Worm (Caenorhabditis elegans) whole organism, L4/young adult: Measurements from ENCODE around the gene clec-179.
A peak's percentile ranks its signal among the peaks of the same experiment; 100 is the strongest.

Source experiments
- W03F9.2 ChIP-seq: fragments of 150-350 bp; optimal IDR thresholded peaks from 2 replicates; lab custom pipeline; 2014; ENCODE audit warnings: missing biosample characterization, missing genetic modification characterization
- dao-5 ChIP-seq: sonication (generic microtip); optimal IDR thresholded peaks from 2 replicates; lab custom pipeline; 2016; ENCODE audit warnings: missing genotype, missing genetic modification characterization, moderate library complexity, missing compliant biosample characterization
- him-1 ChIP-seq: sonication (generic microtip); optimal IDR thresholded peaks from 2 replicates; lab custom pipeline; 2016; ENCODE audit warnings: missing genotype, missing genetic modification reagents, missing genetic modification characterization, missing compliant biosample characterization

The clec-179 gene

ce11 chrIV:7167983-7168760 is 16.3 kb downstream of the clec-179 start, which contains the start of gene skr-16:
TSS of gene skr-16 (plus strand) at chrIV:7168710.
- TF ChIP-seq W03F9.2 (tag; lab: Kevin White, UChicago) (no peak), him-1 (no peak), dao-5 (tag; lab: Kevin White, UChicago) (no peak)

DNA sequence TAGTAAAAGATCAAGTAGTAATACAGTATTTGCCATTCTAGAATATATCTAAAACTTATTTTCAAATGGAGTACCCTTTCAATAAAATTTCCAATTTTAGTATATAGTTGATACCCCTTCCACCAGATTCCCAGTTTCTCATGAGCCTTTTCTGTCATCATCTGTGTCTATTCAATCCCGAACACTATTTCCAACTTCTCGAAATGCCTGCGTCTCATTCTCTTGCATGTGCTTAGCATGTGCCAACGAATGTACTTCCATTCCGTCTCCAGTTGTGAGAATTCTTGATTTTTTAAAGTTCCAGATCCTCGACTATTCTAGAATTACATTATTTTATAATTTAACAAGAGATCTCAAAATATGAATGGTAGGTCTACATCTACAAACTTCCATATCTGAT is 17.9 kb downstream of the clec-179 start, which contains the start of gene C42D4.18:
Gene C42D4.18 (plus strand): TSS at position 231 of the 400 bp plus-strand sequence.
- no peak for TF ChIP-seq W03F9.2 (tag; lab: Kevin White, UChicago)
- TF ChIP-seq dao-5 (tag; lab: Kevin White, UChicago) = no peak
- no peak for TF ChIP-seq him-1

- no peak for TF ChIP-seq him-1
- no peak for TF ChIP-seq dao-5 (tag; lab: Kevin White, UChicago)
Measured at ce11 chrIV:7165723-7166122, 18.8 kb downstream of the clec-179 start, which contains the start of gene rpc-1. TSS of gene rpc-1 (minus strand) at chrIV:7165748.

ce11 chrIV:7159586-7159985 is 24.9 kb downstream of the clec-179 start:
- TF ChIP-seq dao-5 (tag; lab: Kevin White, UChicago) (no peak), W03F9.2 (tag; lab: Kevin White, UChicago) (no peak), him-1 (no peak)

DNA sequence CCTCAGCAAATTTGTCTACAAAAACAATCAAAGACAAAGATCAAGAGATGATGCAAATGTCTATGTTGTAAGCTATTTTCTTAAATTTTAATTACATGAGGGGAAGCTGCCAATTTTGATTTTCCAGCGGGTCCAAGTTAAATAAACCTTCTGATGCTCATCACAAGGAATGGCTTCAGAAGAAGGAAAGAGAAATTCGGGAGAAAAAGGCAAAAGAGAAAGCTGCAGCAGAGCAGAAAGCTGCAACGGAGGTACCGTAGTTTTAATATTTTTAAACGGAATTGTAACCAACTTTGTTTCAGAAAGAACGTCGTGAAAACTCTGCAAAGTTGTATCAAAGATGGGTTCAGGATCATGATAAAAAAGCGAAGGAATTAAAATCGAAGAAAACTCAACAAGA is 26.3 kb downstream of the clec-179 start:
- TF ChIP-seq dao-5 (tag; lab: Kevin White, UChicago) = no peak
- no peak for TF ChIP-seq him-1

ce11 chrIV:7156356-7156755 is 28.1 kb downstream of the clec-179 start, which contains the start of gene maph-9:
TSS of gene maph-9 (plus strand) at chrIV:7156628.
- TF ChIP-seq dao-5 (tag; lab: Kevin White, UChicago) (no peak), him-1 (no peak), W03F9.2 (tag; lab: Kevin White, UChicago) (no peak)

ce11 chrIV:7154356-7154755 is 30.1 kb downstream of the clec-179 start, which contains the start of gene C34D4.2:
TSS of gene C34D4.2 (plus strand) at chrIV:7154656.
- no peak for TF ChIP-seq dao-5 (tag; lab: Kevin White, UChicago)
- TF ChIP-seq W03F9.2 (tag; lab: Kevin White, UChicago) = no peak
- TF ChIP-seq him-1 = no peak

- TF ChIP-seq him-1 = no peak
- TF ChIP-seq W03F9.2 (tag; lab: Kevin White, UChicago) = no peak
- TF ChIP-seq dao-5 (tag; lab: Kevin White, UChicago) = no peak
Measured at ce11 chrIV:7153362-7153761, 31.1 kb downstream of the clec-179 start, which contains the start of gene C34D4.3. TSS of gene C34D4.3 (plus strand) at chrIV:7153662.

- TF ChIP-seq W03F9.2 (tag; lab: Kevin White, UChicago) (no peak), dao-5 (tag; lab: Kevin White, UChicago) (no peak), him-1 (no peak)
Measured at ce11 chrIV:7152409-7152808, 32.1 kb downstream of the clec-179 start, which contains the start of gene col-113. TSS of gene col-113 (minus strand) at chrIV:7152509.

DNA sequence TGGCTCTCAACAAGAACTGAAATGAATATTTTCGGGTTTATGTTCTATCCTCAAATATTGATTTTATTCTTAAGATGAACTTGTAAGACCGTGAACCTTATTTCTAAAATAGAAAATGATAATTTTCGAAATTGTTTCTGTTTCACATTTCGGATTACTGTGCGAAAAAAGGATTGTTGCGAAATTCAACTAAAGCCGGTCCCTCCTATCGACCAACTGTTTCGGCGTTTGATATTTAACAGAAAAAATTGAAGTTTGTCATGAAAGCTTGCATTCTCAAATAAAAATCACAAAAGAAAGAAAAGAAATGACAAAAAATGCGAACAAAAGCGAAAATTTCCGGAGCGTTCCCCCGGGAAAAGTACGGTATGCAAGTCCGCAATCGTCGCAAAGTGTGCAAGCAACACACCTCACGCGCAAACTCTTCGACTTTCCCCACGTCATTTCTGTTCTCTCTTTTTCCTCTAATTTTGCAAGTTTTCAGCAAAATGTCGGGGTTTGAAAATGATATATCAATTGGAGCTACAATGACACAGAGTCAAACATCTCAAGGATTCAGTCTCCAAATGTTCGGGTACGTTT is 35.4 kb downstream of the clec-179 start, which contains the start of gene C34D4.4:
Gene C34D4.4 (plus strand): TSS at position 342 of the 582 bp plus-strand sequence.
- TF ChIP-seq him-1 = no peak
- TF ChIP-seq dao-5 (tag; lab: Kevin White, UChicago) = no peak
- no peak for TF ChIP-seq W03F9.2 (tag; lab: Kevin White, UChicago)

ce11 chrIV:7147722-7148121 is 36.8 kb downstream of the clec-179 start:
- TF ChIP-seq dao-5 (tag; lab: Kevin White, UChicago) = no peak
- peak; percentile 21 for TF ChIP-seq W03F9.2 (tag; lab: Kevin White, UChicago)
- no peak for TF ChIP-seq him-1

ce11 chrIV:7144670-7145257 is 39.7 kb downstream of the clec-179 start, which contains the start of gene hecd-1:
TSS of gene hecd-1 (minus strand) at chrIV:7144720.
- TF ChIP-seq W03F9.2 (tag; lab: Kevin White, UChicago) (no peak), him-1 (no peak), dao-5 (tag; lab: Kevin White, UChicago) (no peak)

DNA sequence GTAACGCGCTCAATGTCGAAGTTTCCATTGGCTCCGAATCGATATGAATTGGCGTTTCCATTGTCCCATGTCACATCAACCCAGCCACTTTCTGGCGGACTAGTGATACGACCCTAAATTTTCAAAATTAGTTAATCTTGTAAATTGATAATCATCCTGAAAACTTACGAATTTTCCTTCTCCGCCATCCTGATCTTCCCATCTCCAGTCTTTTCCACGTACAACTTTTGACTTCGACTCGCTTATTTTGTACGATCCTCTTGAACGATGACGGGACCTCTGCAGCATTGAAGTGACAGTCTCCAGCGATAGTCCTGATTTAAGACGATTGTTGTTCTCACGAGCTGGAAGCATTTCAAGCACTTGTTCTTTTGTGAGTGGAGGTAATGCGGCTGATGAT is 45.4 kb downstream of the clec-179 start:
- TF ChIP-seq W03F9.2 (tag; lab: Kevin White, UChicago) (no peak), dao-5 (tag; lab: Kevin White, UChicago) (no peak), him-1 (no peak)

DNA sequence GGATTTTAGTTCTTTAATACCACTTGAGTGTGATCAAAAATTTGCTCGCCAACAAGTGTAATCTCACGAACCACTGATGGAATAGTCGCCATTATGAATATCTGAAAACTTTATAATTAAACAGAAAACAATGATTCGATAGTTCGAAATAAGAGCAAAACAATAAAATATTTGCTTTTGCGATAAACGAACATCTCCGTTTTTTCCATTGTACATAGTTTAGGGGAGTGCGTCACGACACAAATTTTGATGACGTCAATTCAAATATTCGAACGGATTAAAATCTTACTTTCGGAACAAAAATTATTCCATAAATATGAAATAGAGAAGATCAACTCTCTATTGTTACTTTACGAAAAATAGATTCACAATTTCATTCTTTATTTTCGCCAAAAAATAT is 50.5 kb downstream of the clec-179 start, which contains the start of gene mutd-1:
Gene mutd-1 (minus strand): TSS at position 101 of the 400 bp plus-strand sequence.
- TF ChIP-seq dao-5 (tag; lab: Kevin White, UChicago) (no peak), him-1 (no peak), W03F9.2 (tag; lab: Kevin White, UChicago) (no peak)
